Worm (Caenorhabditis elegans): ENCODE measurements around the gene lgc-6.

Gene lgc-6

ce11 chrIV:8318799-8319198 lies 20.9 kb upstream of the lgc-6 start:
- TF ChIP-seq pha-4 (tag; optimal IDR thresholded peaks at IDR 0.05) (no peak), ceh-24 (tag; optimal IDR thresholded peaks at IDR 0.05) (no peak)

- no peak for TF ChIP-seq unc-3 (GFP tag; conservative IDR thresholded peaks at IDR 0.05)
- no peak for TF ChIP-seq unc-3 (tag; optimal IDR thresholded peaks at IDR 0.05)
- TF ChIP-seq ets-4 (tag; optimal IDR thresholded peaks at IDR 0.05) = no peak
- TF ChIP-seq nhr-232 (tag; optimal IDR thresholded peaks at IDR 0.05) = no peak
- TF ChIP-seq dve-1 (tag; optimal IDR thresholded peaks at IDR 0.05) = no peak
- TF ChIP-seq sox-4 (tag; optimal IDR thresholded peaks at IDR 0.05) = no peak
- TF ChIP-seq hlh-13 (GFP tag; optimal IDR thresholded peaks at IDR 0.05) = no peak
- no peak for TF ChIP-seq nfya-1 (tag; optimal IDR thresholded peaks at IDR 0.05)
- TF ChIP-seq elt-2 (tag; optimal IDR thresholded peaks at IDR 0.05) = no peak
- no peak for TF ChIP-seq pha-4 (tag; optimal IDR thresholded peaks at IDR 0.05)
- TF ChIP-seq F13H6.1 (tag; optimal IDR thresholded peaks at IDR 0.05) = no peak
- no peak for TF ChIP-seq che-1 (tag; optimal IDR thresholded peaks at IDR 0.05)
- no peak for TF ChIP-seq mec-3 (tag; optimal IDR thresholded peaks at IDR 0.05; ENCODE audit: borderline replicate concordance)
Observed at ce11 chrIV:8325667-8326066, 14.1 kb upstream of the lgc-6 start, which contains the start of gene F35H10.3. Gene F35H10.3 (plus strand): TSS chrIV:8325967.

ce11 chrIV:8328913-8329312 lies 10.8 kb upstream of the lgc-6 start, which contains the start of gene F35H10.2:
Gene F35H10.2 (plus strand): TSS chrIV:8329213.
- TF ChIP-seq mec-3 (tag; optimal IDR thresholded peaks at IDR 0.05; ENCODE audit: borderline replicate concordance) (no peak), elt-4 (tag; optimal IDR thresholded peaks at IDR 0.05) (no peak), ceh-45 (GFP tag; IDR thresholded peaks at IDR 0.05) (no peak), unc-86 (tag; optimal IDR thresholded peaks at IDR 0.05) (no peak), nhr-232 (tag; optimal IDR thresholded peaks at IDR 0.05) (no peak), hlh-13 (GFP tag; optimal IDR thresholded peaks at IDR 0.05) (no peak), syd-9 (tag; optimal IDR thresholded peaks at IDR 0.05) (no peak), lin-11 (tag; optimal IDR thresholded peaks at IDR 0.05) (no peak), npax-4 (tag; optimal IDR thresholded peaks at IDR 0.05) (no peak), hlh-8 (tag; optimal IDR thresholded peaks at IDR 0.05) (no peak), eyg-1 (tag; optimal IDR thresholded peaks at IDR 0.05) (no peak), pqm-1 (tag; optimal IDR thresholded peaks at IDR 0.05) (no peak), ceh-14 (tag; optimal IDR thresholded peaks at IDR 0.05) (no peak)

DNA sequence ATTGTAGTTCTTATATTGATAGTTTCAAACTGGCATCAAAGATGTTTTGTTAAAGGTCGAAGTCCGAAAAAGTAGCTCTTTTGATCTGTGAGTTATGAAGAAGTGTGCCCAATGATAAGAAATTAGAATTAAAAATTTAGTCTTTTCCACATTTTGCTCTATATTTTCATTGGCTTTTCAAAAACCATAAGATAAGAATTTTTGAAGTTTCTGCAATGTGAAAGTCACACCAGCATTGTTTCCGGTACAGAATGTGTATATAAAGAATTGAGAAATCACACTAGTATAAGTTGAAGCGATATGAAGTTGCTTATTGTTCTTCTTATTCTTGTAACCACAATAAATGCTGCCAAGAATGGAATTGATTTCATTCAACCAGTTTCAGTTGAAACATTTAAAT lies 7.2 kb upstream of the lgc-6 start, which contains the start of gene lys-10:
Gene lys-10 (plus strand): TSS at position 301 of the 400 bp plus-strand sequence.
- no peak for TF ChIP-seq unc-42 (tag; optimal IDR thresholded peaks at IDR 0.05)
- TF ChIP-seq ceh-30 (tag; optimal IDR thresholded peaks at IDR 0.05) = no peak
- TF ChIP-seq ceh-19 (GFP tag; optimal IDR thresholded peaks at IDR 0.05) = no peak
- TF ChIP-seq pqm-1 (tag; optimal IDR thresholded peaks at IDR 0.05) = no peak
- no peak for TF ChIP-seq T23F11.4 (GFP tag; optimal IDR thresholded peaks at IDR 0.05)
- TF ChIP-seq hlh-13 (GFP tag; optimal IDR thresholded peaks at IDR 0.05) = no peak
- TF ChIP-seq elt-2 (tag; optimal IDR thresholded peaks at IDR 0.05) = no peak
- no peak for TF ChIP-seq ceh-22 (tag; optimal IDR thresholded peaks at IDR 0.05)
- TF ChIP-seq unc-55 (GFP tag; optimal IDR thresholded peaks at IDR 0.05) = no peak
- TF ChIP-seq lin-11 (tag; optimal IDR thresholded peaks at IDR 0.05) = no peak
- TF ChIP-seq K09A11.1 (tag; optimal IDR thresholded peaks at IDR 0.05; ENCODE audit: insufficient read depth) = no peak
- TF ChIP-seq fkh-6 (tag; optimal IDR thresholded peaks at IDR 0.05) = no peak
- TF ChIP-seq Y22D7AL.16 (tag; optimal IDR thresholded peaks at IDR 0.05) = no peak
- TF ChIP-seq ref-2 (tag; optimal IDR thresholded peaks at IDR 0.05) = no peak
- TF ChIP-seq rnt-1 (tag; optimal IDR thresholded peaks at IDR 0.05) = no peak
- no peak for TF ChIP-seq eyg-1 (tag; optimal IDR thresholded peaks at IDR 0.05)
- TF ChIP-seq ttx-3 (tag; optimal IDR thresholded peaks at IDR 0.05) = no peak
